Worm (Caenorhabditis elegans) whole organism, L4 larva: ENCODE data around the gene C02F5.5.

ENCODE experiments used
- D1046.2 ChIP-seq: fragments of 200-800 bp; sonication (Bioruptor generic); IDR thresholded peaks from 2 replicates; pipeline ENCODE4 v1.3.6; 2022; ENCODE audit warnings: missing genetic modification characterization, missing compliant biosample characterization
- F26F4.8 ChIP-seq: fragments of 200-800 bp; sonication (Bioruptor generic); conservative IDR thresholded peaks from 2 replicates; pipeline ENCODE4 v1.3.6; 2022; ENCODE audit warnings: missing genetic modification characterization, missing compliant biosample characterization
- F44E2.7 ChIP-seq: fragments of 200-800 bp; sonication (Bioruptor generic); IDR thresholded peaks from 2 replicates; pipeline ENCODE4 v2.1.2; 2022; ENCODE audit warnings: missing genetic modification characterization, missing compliant biosample characterization
- F49E8.2 ChIP-seq: sonication (generic microtip); optimal IDR thresholded peaks from 2 replicates; lab custom pipeline; 2016; ENCODE audit warnings: missing compliant biosample characterization, mild to moderate bottlenecking, missing genetic modification characterization, borderline replicate concordance
- R02D3.7 ChIP-seq: fragments of 150-350 bp; sonication (generic microtip); optimal IDR thresholded peaks from 3 replicates; lab custom pipeline; 2014; ENCODE audit warnings: missing biosample characterization, missing genetic modification characterization
- ZK337.2 ChIP-seq: fragments of 200-800 bp; sonication (Bioruptor generic); IDR thresholded peaks from 2 replicates; pipeline ENCODE4 v1.3.6; 2022; ENCODE audit warnings: missing genetic modification reagents, missing genetic modification characterization, missing compliant biosample characterization
- ZK546.5 ChIP-seq, 2 experiments: sonication (generic microtip); optimal IDR thresholded peaks; 2 replicates each; lab custom pipeline; 2017; ENCODE audit warnings: missing biosample characterization in 2 of 2, missing genetic modification characterization in 2 of 2
- aha-1 ChIP-seq: fragments of 150-350 bp; peaks from one replicate; lab custom pipeline; 2014; ENCODE audit warnings: missing biosample characterization, missing genetic modification characterization
- aly-2 ChIP-seq: sonication (generic microtip); optimal IDR thresholded peaks from 2 replicates; lab custom pipeline; 2018; ENCODE audit warnings: missing biosample characterization, missing genetic modification characterization
- ama-1 ChIP-seq: fragments of 150-350 bp; optimal IDR thresholded peaks from 2 replicates; lab custom pipeline; 2014; ENCODE audit warnings: inconsistent platforms, mixed read lengths
- ceh-20 ChIP-seq: fragments of 200-800 bp; sonication (Bioruptor generic); IDR thresholded peaks from 2 replicates; pipeline ENCODE4 v1.3.6; 2022; ENCODE audit warnings: missing genetic modification reagents, missing genetic modification characterization, missing compliant biosample characterization
- ceh-82 ChIP-seq: sonication (generic microtip); optimal IDR thresholded peaks from 2 replicates; lab custom pipeline; 2017; ENCODE audit warnings: missing biosample characterization, missing genetic modification characterization
- cey-2 ChIP-seq: sonication (generic microtip); optimal IDR thresholded peaks from 3 replicates; lab custom pipeline; 2017; ENCODE audit warnings: missing genetic modification characterization, mild to moderate bottlenecking, missing compliant biosample characterization, antibody characterized with exemption, borderline replicate concordance; ENCODE audit not compliant: insufficient read depth
- ctbp-1 ChIP-seq: fragments of 200-800 bp; sonication (Bioruptor generic); IDR thresholded peaks from 2 replicates; pipeline ENCODE4 v1.3.6; 2022; ENCODE audit warnings: missing genetic modification reagents, missing genetic modification characterization, missing compliant biosample characterization
- daf-12 ChIP-seq: fragments of 150-350 bp; optimal IDR thresholded peaks from 2 replicates; lab custom pipeline; 2014; ENCODE audit warnings: missing biosample characterization, missing genetic modification reagents, missing genetic modification characterization
- daf-8 ChIP-seq: fragments of 200-800 bp; sonication (Bioruptor generic); IDR thresholded peaks from 2 replicates; pipeline ENCODE4 v1.3.6; 2022; ENCODE audit warnings: missing genetic modification characterization, missing compliant biosample characterization
- dmd-9 ChIP-seq: fragments of 200-800 bp; sonication (Bioruptor generic); IDR thresholded peaks from 2 replicates; pipeline ENCODE4 v1.3.6; 2022; ENCODE audit warnings: missing genetic modification reagents, missing genetic modification characterization, missing compliant biosample characterization
- fkh-10 ChIP-seq: fragments of 150-350 bp; optimal IDR thresholded peaks from 2 replicates; lab custom pipeline; 2014; ENCODE audit warnings: missing biosample characterization, missing genetic modification reagents, missing genetic modification characterization
- fos-1 ChIP-seq: fragments of 150-350 bp; optimal IDR thresholded peaks from 2 replicates; lab custom pipeline; 2014; ENCODE audit warnings: missing biosample characterization, missing genetic modification characterization
- gei-8 ChIP-seq: fragments of 200-800 bp; sonication (Bioruptor generic); optimal IDR thresholded peaks from 2 replicates; lab custom pipeline; 2018; ENCODE audit warnings: mild to moderate bottlenecking, missing genetic modification characterization, missing compliant biosample characterization
- hlh-11 ChIP-seq: fragments of 200-800 bp; sonication (Bioruptor generic); optimal IDR thresholded peaks from 2 replicates; lab custom pipeline; 2018; ENCODE audit warnings: mild to moderate bottlenecking, missing genetic modification characterization, missing compliant biosample characterization
- hlh-30 ChIP-seq: sonication (generic microtip); optimal IDR thresholded peaks from 2 replicates; lab custom pipeline; 2017; ENCODE audit warnings: antibody characterized with exemption, mild to moderate bottlenecking, missing genetic modification characterization, missing compliant biosample characterization; ENCODE audit not compliant: insufficient read depth
- jun-1 ChIP-seq: fragments of 150-350 bp; optimal IDR thresholded peaks from 2 replicates; lab custom pipeline; 2014; ENCODE audit warnings: missing biosample characterization, missing genetic modification reagents, missing genetic modification characterization
- lin-1 ChIP-seq: fragments of 200-800 bp; sonication (Bioruptor generic); IDR thresholded peaks from 2 replicates; pipeline ENCODE4 v1.3.6; 2022; ENCODE audit warnings: missing genetic modification reagents, missing genetic modification characterization, missing compliant biosample characterization
- lin-13 ChIP-seq: fragments of 150-350 bp; optimal IDR thresholded peaks from 2 replicates; lab custom pipeline; 2014; ENCODE audit warnings: missing biosample characterization, missing genetic modification reagents, missing genetic modification characterization
- lin-15B ChIP-seq: fragments of 150-350 bp; sonication (generic microtip); optimal IDR thresholded peaks from 3 replicates; lab custom pipeline; 2014; ENCODE audit warnings: missing biosample characterization, missing genetic modification characterization
- lin-39 ChIP-seq: fragments of 150-350 bp; optimal IDR thresholded peaks from 2 replicates; lab custom pipeline; 2014; ENCODE audit warnings: missing biosample characterization, missing genetic modification reagents, missing genetic modification characterization
- mdt-29 ChIP-seq: fragments of 200-800 bp; sonication (Bioruptor generic); IDR thresholded peaks from 2 replicates; pipeline ENCODE4 v1.3.6; 2022; ENCODE audit warnings: missing genetic modification reagents, missing genetic modification characterization, missing compliant biosample characterization
- mes-2 ChIP-seq: sonication (generic microtip); optimal IDR thresholded peaks from 2 replicates; lab custom pipeline; 2016; ENCODE audit warnings: missing genotype, mild to moderate bottlenecking, missing genetic modification characterization, missing compliant biosample characterization; ENCODE audit not compliant: poor library complexity, severe bottlenecking
- nhr-10 ChIP-seq: fragments of 150-350 bp; optimal IDR thresholded peaks from 2 replicates; lab custom pipeline; 2014; ENCODE audit warnings: missing biosample characterization, missing genetic modification characterization
- nhr-11 ChIP-seq: fragments of 150-350 bp; optimal IDR thresholded peaks from 2 replicates; lab custom pipeline; 2014; ENCODE audit warnings: missing biosample characterization, missing genetic modification characterization
- nhr-111 ChIP-seq: fragments of 200-800 bp; sonication (Bioruptor generic); optimal IDR thresholded peaks from 2 replicates; lab custom pipeline; 2018; ENCODE audit warnings: mild to moderate bottlenecking, missing genetic modification characterization, missing compliant biosample characterization
- nhr-25 ChIP-seq: sonication (generic microtip); optimal IDR thresholded peaks from 2 replicates; lab custom pipeline; 2017; ENCODE audit warnings: missing genetic modification characterization, mild to moderate bottlenecking, missing compliant biosample characterization, antibody characterized with exemption, moderate library complexity, borderline replicate concordance; ENCODE audit not compliant: insufficient read depth
- nhr-48 ChIP-seq: sonication (generic microtip); optimal IDR thresholded peaks from 2 replicates; lab custom pipeline; 2016; ENCODE audit warnings: mild to moderate bottlenecking, missing genetic modification characterization, missing compliant biosample characterization
- nhr-76 ChIP-seq: fragments of 150-350 bp; optimal IDR thresholded peaks from 2 replicates; lab custom pipeline; 2014; ENCODE audit warnings: missing biosample characterization, missing genetic modification characterization
- php-3 ChIP-seq: fragments of 200-800 bp; sonication (Bioruptor generic); IDR thresholded peaks from 2 replicates; pipeline ENCODE4 v1.3.6; 2022; ENCODE audit warnings: missing genetic modification reagents, missing genetic modification characterization, missing compliant biosample characterization
- pqm-1 ChIP-seq: sonication (generic microtip); optimal IDR thresholded peaks from 2 replicates; lab custom pipeline; 2017; ENCODE audit warnings: missing biosample characterization, missing genetic modification characterization
- saeg-2 ChIP-seq: fragments of 200-800 bp; sonication (Bioruptor generic); IDR thresholded peaks from 2 replicates; pipeline ENCODE4 v1.3.6; 2022; ENCODE audit warnings: missing genetic modification reagents, missing genetic modification characterization, missing compliant biosample characterization
- tag-97 ChIP-seq: fragments of 200-800 bp; sonication (Bioruptor generic); IDR thresholded peaks from 2 replicates; pipeline ENCODE4 v1.3.6; 2022; ENCODE audit warnings: missing genetic modification characterization, missing compliant biosample characterization
- unc-130 ChIP-seq: sonication (generic microtip); optimal IDR thresholded peaks from 2 replicates; lab custom pipeline; 2016; ENCODE audit warnings: missing genetic modification reagents, missing genetic modification characterization, missing compliant biosample characterization
- unc-62 ChIP-seq, 3 experiments: fragments of 150-350 bp in 1 of 3; sonication (generic microtip); optimal IDR thresholded peaks in 2 of 3; peaks in 1 of 3; 1 replicate in 1 of 3; 2 replicates in 2 of 3; lab custom pipeline; 2014 to 2017; ENCODE audit warnings: missing biosample characterization in 3 of 3, missing genetic modification characterization in 3 of 3, missing genetic modification reagents in 3 of 3, missing genotype in 1 of 3
- vab-7 ChIP-seq: fragments of 200-800 bp; sonication (Bioruptor generic); IDR thresholded peaks from 2 replicates; pipeline ENCODE4 v1.3.6; 2022; ENCODE audit warnings: missing genetic modification reagents, missing genetic modification characterization, missing compliant biosample characterization
- zfp-2 ChIP-seq: sonication (generic microtip); optimal IDR thresholded peaks from 2 replicates; lab custom pipeline; 2016; ENCODE audit warnings: mild to moderate bottlenecking, missing genetic modification characterization, missing compliant biosample characterization
- zip-11 ChIP-seq: fragments of 200-800 bp; sonication (Bioruptor generic); IDR thresholded peaks from 2 replicates; pipeline ENCODE4 v1.3.6; 2022; ENCODE audit warnings: missing genetic modification characterization, missing compliant biosample characterization
- zip-2 ChIP-seq: fragments of 150-350 bp; optimal IDR thresholded peaks from 2 replicates; lab custom pipeline; 2014; ENCODE audit warnings: missing biosample characterization, missing genetic modification characterization

The C02F5.5 gene

DNA sequence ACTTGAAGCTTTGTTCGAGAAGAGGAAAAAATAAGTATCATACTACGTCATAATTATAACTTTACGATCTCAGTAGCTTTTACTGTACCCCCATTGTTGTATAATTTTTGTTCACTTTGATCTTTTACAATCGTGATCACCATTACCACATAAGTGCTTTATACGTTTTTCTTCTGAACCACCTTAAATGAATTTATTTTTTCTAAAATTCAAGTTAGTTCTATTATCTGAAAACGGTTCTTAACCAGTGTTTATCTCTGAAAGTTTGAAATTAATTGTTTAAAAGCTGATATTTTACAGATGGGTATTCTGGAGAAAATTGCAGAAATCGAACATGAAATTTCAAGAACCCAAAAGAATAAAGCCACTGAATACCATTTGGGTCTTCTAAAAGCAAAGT lies 9.6 kb downstream of the C02F5.5 start, which contains the start of gene C02F5.3:
C02F5.3 (plus strand) TSS at position 301 of the 400 bp plus-strand sequence.
- TF ChIP-seq cey-2 (no peak), mdt-29 (GFP tag; lab: Robert Waterston, UW) (no peak), nhr-111 (GFP tag; lab: Kevin White, UChicago) (no peak), tag-97 (GFP tag; lab: Robert Waterston, UW) (no peak), zfp-2 (tag; lab: Kevin White, UChicago) (no peak), zip-2 (tag; lab: Kevin White, UChicago) (no peak)
- TF ChIP-seq, all 104 proteins: peak for 0

DNA sequence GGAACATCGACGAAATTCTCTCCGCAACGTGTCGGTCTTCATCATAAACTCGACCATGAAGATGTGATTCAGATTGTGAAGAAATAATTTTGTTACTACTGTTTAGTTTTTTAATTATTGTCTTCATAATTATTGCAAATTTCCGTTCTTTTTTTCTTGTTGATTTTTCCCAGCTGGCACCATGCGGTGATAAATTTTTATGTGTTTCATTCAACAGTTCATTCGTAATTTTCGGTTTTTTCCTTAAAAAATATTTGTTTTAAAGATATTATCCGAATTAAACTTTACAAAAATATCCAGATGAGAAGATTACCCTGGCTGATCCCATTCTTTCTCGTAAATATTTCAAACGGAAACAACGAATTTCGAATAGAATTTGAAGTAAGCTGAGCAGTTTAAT lies 11.1 kb downstream of the C02F5.5 start, which contains the start of gene C02F5.13:
C02F5.13 (plus strand) TSS at position 301 of the 400 bp plus-strand sequence.
- TF ChIP-seq nhr-25, result no peak
- TF ChIP-seq zfp-2 (tag; lab: Kevin White, UChicago), result no peak
- no peak for TF ChIP-seq lin-1
- TF ChIP-seq unc-130 (GFP tag; lab: Kevin White, UChicago), result no peak

DNA sequence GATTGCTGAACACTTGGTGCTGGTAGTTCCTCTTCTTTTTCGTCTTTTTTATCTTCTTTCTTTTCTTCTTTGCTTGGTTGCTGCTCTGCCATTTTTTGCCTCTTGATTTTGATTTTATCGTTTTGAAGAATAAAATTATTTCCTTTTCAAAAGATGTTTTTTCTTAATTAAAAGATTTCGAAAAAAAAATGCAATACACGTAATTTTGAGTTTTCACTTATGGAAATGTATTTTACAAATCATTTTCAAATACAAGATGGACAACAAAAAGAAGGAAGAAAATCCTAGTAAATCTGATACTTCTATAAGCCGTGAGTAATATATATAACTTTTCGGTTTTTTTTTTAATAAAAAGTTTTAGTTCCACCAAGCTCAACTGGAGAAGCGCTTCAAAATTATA lies 13.4 kb downstream of the C02F5.5 start, which contains the start of the genes C02F5.10 and C02F5.2:
C02F5.10 (minus strand) TSS at position 101 of the 400 bp plus-strand sequence.
C02F5.2 (plus strand) TSS at position 239 of the 400 bp plus-strand sequence.
- TF ChIP-seq lin-39 (tag; lab: Kevin White, UChicago), result no peak
- no peak for TF ChIP-seq ceh-82
- TF ChIP-seq F44E2.7 (GFP tag; lab: Robert Waterston, UW), result no peak
- TF ChIP-seq ceh-20 (GFP tag; lab: Robert Waterston, UW), result no peak
- no peak for TF ChIP-seq vab-7
- no peak for TF ChIP-seq gei-8 (GFP tag; lab: Kevin White, UChicago)
- no peak for TF ChIP-seq lin-13 (GFP tag; lab: Kevin White, UChicago)
- TF ChIP-seq F26F4.8 (GFP tag; lab: Robert Waterston, UW), result no peak
- no peak for TF ChIP-seq lin-1
- TF ChIP-seq fkh-10, result no peak
- no peak for TF ChIP-seq zip-11
- TF ChIP-seq saeg-2 (GFP tag; lab: Robert Waterston, UW), result no peak
- TF ChIP-seq dmd-9 (GFP tag; lab: Robert Waterston, UW), result no peak
- TF ChIP-seq fos-1 (tag; lab: Kevin White, UChicago), result no peak
- TF ChIP-seq nhr-25, result no peak
- TF ChIP-seq ZK337.2 (GFP tag; lab: Robert Waterston, UW), result no peak
- TF ChIP-seq nhr-76, result no peak
- no peak for TF ChIP-seq ama-1
- no peak for TF ChIP-seq lin-15B
- TF ChIP-seq ctbp-1 (GFP tag; lab: Robert Waterston, UW), result no peak

DNA sequence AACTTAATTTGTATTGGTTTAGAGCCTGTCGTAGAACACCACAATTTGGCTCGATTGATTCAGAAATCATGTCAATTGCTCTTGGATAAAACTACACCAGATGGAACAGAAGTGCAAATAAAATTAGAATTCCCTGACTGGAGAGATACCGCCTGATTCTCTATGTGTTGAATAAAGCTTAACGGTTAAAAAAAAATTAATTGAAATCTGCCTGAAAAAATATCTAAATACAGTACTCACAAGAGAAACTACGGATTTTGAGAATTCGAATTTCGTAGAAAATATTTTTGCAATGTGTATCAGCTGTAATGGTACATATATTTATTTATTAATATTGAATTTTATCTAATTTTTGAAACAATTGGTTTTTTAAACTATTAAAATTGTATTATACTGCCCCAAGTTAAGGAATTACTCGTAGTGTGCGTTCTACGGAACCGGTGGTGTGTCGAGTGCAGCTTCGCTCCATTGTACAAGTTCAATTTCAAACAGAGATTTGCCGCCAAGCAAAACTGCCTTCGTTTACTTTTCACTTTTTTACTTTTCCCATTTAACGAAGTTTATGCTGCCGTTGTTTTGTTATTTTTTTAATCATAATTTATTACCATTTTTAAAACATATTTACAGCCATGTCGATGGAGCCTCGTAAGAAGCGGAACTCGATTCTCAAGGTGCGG lies 14.2 kb downstream of the C02F5.5 start, which contains the start of gene knl-1:
knl-1 (plus strand) TSS at position 626 of the 677 bp plus-strand sequence.
- TF ChIP-seq dmd-9 (GFP tag; lab: Robert Waterston, UW), result no peak
- no peak for TF ChIP-seq nhr-76
- peak; percentile 88 for TF ChIP-seq mes-2 (tag; lab: Kevin White, UChicago)
- TF ChIP-seq aha-1 (tag; lab: Kevin White, UChicago), result peak; percentile 84
- no peak for TF ChIP-seq hlh-30 (tag; lab: Kevin White, UChicago)
- TF ChIP-seq hlh-11, result no peak
- no peak for TF ChIP-seq php-3 (GFP tag; lab: Robert Waterston, UW)
- no peak for TF ChIP-seq zip-2 (tag; lab: Kevin White, UChicago)
- TF ChIP-seq D1046.2, result no peak
- no peak for TF ChIP-seq F49E8.2 (tag; lab: Kevin White, UChicago)
- no peak for TF ChIP-seq jun-1 (tag; lab: Kevin White, UChicago)
- peak; percentile 97 for TF ChIP-seq unc-130 (GFP tag; lab: Kevin White, UChicago)
- no peak for TF ChIP-seq daf-8
- no peak for TF ChIP-seq nhr-48 (tag; lab: Kevin White, UChicago)
- TF ChIP-seq R02D3.7 (tag; lab: Kevin White, UChicago), result no peak
- TF ChIP-seq lin-39 (tag; lab: Kevin White, UChicago), result no peak
- TF ChIP-seq nhr-11 (tag; lab: Kevin White, UChicago), result no peak
- TF ChIP-seq pqm-1 (tag; lab: Kevin White, UChicago), result no peak
- no peak for TF ChIP-seq aly-2 (tag; lab: Kevin White, UChicago)
- TF ChIP-seq gei-8 (GFP tag; lab: Kevin White, UChicago), result no peak
- TF ChIP-seq nhr-10, result no peak
- no peak for TF ChIP-seq ZK546.5 (tag; optimal IDR thresholded peaks at IDR 0.05; lab: Kevin White, UChicago)
- TF ChIP-seq daf-12 (tag; lab: Kevin White, UChicago), result no peak
- TF ChIP-seq unc-62 (GFP tag; optimal IDR thresholded peaks at IDR 0.05 in 1 of 2; lab: Kevin White, UChicago), result no peak
- TF ChIP-seq unc-62 (tag; optimal IDR thresholded peaks at IDR 0.05; lab: Kevin White, UChicago), result no peak
